Worm (Caenorhabditis elegans): ENCODE data around the gene srt-29.

DNA sequence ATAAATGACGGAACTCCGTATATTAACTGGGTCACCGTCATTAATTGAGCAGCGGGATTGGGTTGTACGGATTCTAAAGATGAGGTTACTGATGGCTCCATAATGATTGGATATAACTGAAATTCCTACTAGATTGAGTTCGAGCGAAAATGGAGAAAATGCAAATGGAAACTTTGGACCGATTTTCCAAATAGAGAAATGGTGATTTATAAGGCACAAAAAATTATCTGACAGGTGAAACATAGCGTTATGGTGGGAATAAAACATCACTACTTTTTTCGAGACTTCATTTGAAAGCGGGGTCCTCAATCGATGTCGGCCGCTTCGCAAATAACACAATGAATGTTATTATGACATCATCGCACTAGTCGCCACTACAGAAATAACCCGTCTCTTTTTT lies 3.6 kb upstream of the srt-29 start, which contains the start of gene srg-60:
- no peak for TF ChIP-seq nfya-1 (tag; optimal IDR thresholded peaks at IDR 0.05)
- no peak for TF ChIP-seq pros-1 (tag; optimal IDR thresholded peaks at IDR 0.05)
- no peak for TF ChIP-seq tbx-2 (tag; optimal IDR thresholded peaks at IDR 0.05)
- no peak for TF ChIP-seq rnt-1 (tag; optimal IDR thresholded peaks at IDR 0.05)
- TF ChIP-seq pag-3 (tag; optimal IDR thresholded peaks at IDR 0.05; ENCODE audit: borderline replicate concordance) = no peak
- no peak for TF ChIP-seq lim-6 (tag; optimal IDR thresholded peaks at IDR 0.05)
- TF ChIP-seq pha-4 (tag; optimal IDR thresholded peaks at IDR 0.05) = no peak
- TF ChIP-seq dmd-4 (tag; optimal IDR thresholded peaks at IDR 0.05; ENCODE audit: borderline replicate concordance) = no peak
- no peak for TF ChIP-seq hlh-8 (tag; optimal IDR thresholded peaks at IDR 0.05)
- no peak for TF ChIP-seq ttx-3 (tag; optimal IDR thresholded peaks at IDR 0.05)
- no peak for TF ChIP-seq sox-4 (tag; optimal IDR thresholded peaks at IDR 0.05)
- TF ChIP-seq ztf-16 (tag; optimal IDR thresholded peaks at IDR 0.05) = no peak

Measured in whole organism, late embryonic.